Worm (Caenorhabditis elegans): Measurements from ENCODE around the gene F57G12.1.

DNA sequence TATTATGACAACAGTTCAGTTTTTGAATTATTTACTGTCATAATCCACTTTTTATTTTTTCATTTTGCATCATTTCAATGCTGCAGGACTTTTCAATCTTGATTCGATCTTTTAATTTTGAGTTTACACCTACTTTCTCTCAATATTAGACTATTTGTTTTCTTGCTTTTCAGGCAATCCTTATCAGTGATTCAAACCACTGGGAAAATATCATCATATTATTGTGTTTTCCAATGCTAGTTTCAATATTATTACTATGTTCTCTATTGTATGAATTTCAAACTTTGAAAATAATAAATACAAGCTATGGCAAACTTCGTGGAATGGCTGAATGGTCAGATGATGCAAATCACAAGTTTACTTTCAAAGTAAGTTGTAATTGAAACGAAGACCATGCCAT lies 48.0 kb upstream of the F57G12.1 start, which contains the start of gene cest-8:
- no peak for TF ChIP-seq ceh-82 (tag; optimal IDR thresholded peaks at IDR 0.05)
- TF ChIP-seq zag-1 (tag; optimal IDR thresholded peaks at IDR 0.05), result no peak
- TF ChIP-seq ZK546.5 (tag; optimal IDR thresholded peaks at IDR 0.05), result no peak
- no peak for TF ChIP-seq aly-2 (tag; optimal IDR thresholded peaks at IDR 0.05)
- no peak for TF ChIP-seq egl-27 (tag; optimal IDR thresholded peaks at IDR 0.05)
- TF ChIP-seq nhr-12 (tag; optimal IDR thresholded peaks at IDR 0.05), result no peak
- TF ChIP-seq R02D3.7 (tag; optimal IDR thresholded peaks at IDR 0.05), result no peak
- TF ChIP-seq unc-39 (tag; optimal IDR thresholded peaks at IDR 0.05), result no peak
- TF ChIP-seq ztf-4 (tag; optimal IDR thresholded peaks at IDR 0.05), result no peak
- no peak for TF ChIP-seq nhr-21 (tag; optimal IDR thresholded peaks at IDR 0.05)
- no peak for TF ChIP-seq lsy-2 (tag; optimal IDR thresholded peaks at IDR 0.05)
- TF ChIP-seq blmp-1 (tag; optimal IDR thresholded peaks at IDR 0.05; ENCODE audit: insufficient read depth), result no peak
- TF ChIP-seq nhr-77 (tag; optimal IDR thresholded peaks at IDR 0.05), result no peak
